Worm (Caenorhabditis elegans): ENCODE data around the gene F01G10.6.
A peak's percentile ranks its signal among the peaks of the same experiment; 100 is the strongest.

The F01G10.6 gene

ce11 chrIV:10243276-10243675, 15.8 kb upstream of the F01G10.6 start, which contains the start of gene tkt-1 (continued):
- TF ChIP-seq nhr-111 (GFP tag; optimal IDR thresholded peaks at IDR 0.05), result no peak

ce11 chrIV:10242458-10243123, 15.2 kb upstream of the F01G10.6 start:
- no peak for TF ChIP-seq ceh-82 (tag; optimal IDR thresholded peaks at IDR 0.05)
- TF ChIP-seq lin-1 (GFP tag; IDR thresholded peaks at IDR 0.05), result no peak
- no peak for TF ChIP-seq duxl-1 (tag; optimal IDR thresholded peaks at IDR 0.05; ENCODE audit: poor library complexity)
- no peak for TF ChIP-seq egl-27 (tag; optimal IDR thresholded peaks at IDR 0.05)
- TF ChIP-seq php-3 (GFP tag; IDR thresholded peaks at IDR 0.05), result no peak
- TF ChIP-seq unc-130 (GFP tag; optimal IDR thresholded peaks at IDR 0.05), result peak; percentile 32
- TF ChIP-seq nhr-6 (tag; optimal IDR thresholded peaks at IDR 0.05), result peak; percentile 6
- peak; percentile 71 for TF ChIP-seq dpl-1 (GFP tag; optimal IDR thresholded peaks at IDR 0.05)
- TF ChIP-seq mes-2 (tag; optimal IDR thresholded peaks at IDR 0.05; ENCODE audit: poor library complexity, severe bottlenecking), result peak; percentile 83
- no peak for TF ChIP-seq snpc-4 (tag; optimal IDR thresholded peaks at IDR 0.05)
- TF ChIP-seq madf-9 (GFP tag; conservative IDR thresholded peaks at IDR 0.05), result 0 out of 2 replicates have a peak, but pooled peaks have one; percentile 21
- peak; percentile 53 for TF ChIP-seq nhr-28 (tag; optimal IDR thresholded peaks at IDR 0.05)
- no peak for TF ChIP-seq F26F4.8 (GFP tag; conservative IDR thresholded peaks at IDR 0.05)
- TF ChIP-seq mxl-2 (GFP tag; conservative IDR thresholded peaks at IDR 0.05), result no peak
- TF ChIP-seq hmg-1.1 (GFP tag; IDR thresholded peaks at IDR 0.05), result 0 out of 2 replicates have a peak, but pooled peaks have one; percentile 5
- TF ChIP-seq ctbp-1 (GFP tag; IDR thresholded peaks at IDR 0.05), result no peak

DNA sequence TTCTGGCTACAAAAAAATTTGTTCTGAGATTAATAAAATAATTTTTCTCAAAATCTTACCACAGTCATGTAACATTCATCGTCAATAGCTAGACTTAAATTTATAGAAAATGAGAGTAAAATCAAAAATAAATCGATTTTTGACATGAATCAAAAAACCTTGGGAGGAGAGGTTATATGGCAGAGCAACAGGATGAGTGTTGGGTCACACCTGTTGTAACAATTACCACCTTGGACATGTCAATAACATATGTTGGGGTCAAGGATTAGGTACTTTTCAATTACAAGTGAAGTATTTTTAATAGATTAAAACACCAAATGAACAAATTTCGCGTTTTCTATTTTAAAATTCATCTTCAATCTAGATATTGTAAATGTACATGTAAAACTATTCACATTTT, 14.2 kb upstream of the F01G10.6 start, which contains the start of gene lipl-7:
Gene lipl-7, minus strand, starts transcription at position 165 of the 400 bp plus-strand sequence.
- no peak for TF ChIP-seq cey-2 (tag; optimal IDR thresholded peaks at IDR 0.05; ENCODE audit: borderline replicate concordance, insufficient read depth)
- TF ChIP-seq dve-1 (tag; optimal IDR thresholded peaks at IDR 0.05; ENCODE audit: insufficient read depth), result no peak
- TF ChIP-seq mxl-3 (GFP tag; optimal IDR thresholded peaks at IDR 0.05), result no peak
- TF ChIP-seq F10B5.3 (tag; optimal IDR thresholded peaks at IDR 0.05), result no peak
- no peak for TF ChIP-seq unc-62 (GFP tag; optimal IDR thresholded peaks at IDR 0.05 in 1 of 2)
- TF ChIP-seq unc-62 (tag; optimal IDR thresholded peaks at IDR 0.05), result no peak
- no peak for TF ChIP-seq daf-8 (GFP tag; IDR thresholded peaks at IDR 0.05)
- no peak for TF ChIP-seq duxl-1 (tag; optimal IDR thresholded peaks at IDR 0.05; ENCODE audit: poor library complexity)

- TF ChIP-seq mdt-29 (GFP tag; IDR thresholded peaks at IDR 0.05), result no peak
- TF ChIP-seq cey-2 (tag; optimal IDR thresholded peaks at IDR 0.05; ENCODE audit: borderline replicate concordance, insufficient read depth), result no peak
- TF ChIP-seq ceh-32 (tag; optimal IDR thresholded peaks at IDR 0.05; ENCODE audit: poor library complexity), result no peak
- peak; percentile 88 for TF ChIP-seq php-3 (GFP tag; IDR thresholded peaks at IDR 0.05)
- TF ChIP-seq mep-1 (tag; optimal IDR thresholded peaks at IDR 0.05), result no peak
- TF ChIP-seq F26F4.8 (GFP tag; conservative IDR thresholded peaks at IDR 0.05), result no peak
- TF ChIP-seq T20F7.1 (GFP tag; optimal IDR thresholded peaks at IDR 0.05), result no peak
- no peak for TF ChIP-seq saeg-2 (GFP tag; IDR thresholded peaks at IDR 0.05)
- TF ChIP-seq daf-19 (GFP tag; conservative IDR thresholded peaks at IDR 0.05), result no peak
- no peak for TF ChIP-seq mxl-2 (GFP tag; conservative IDR thresholded peaks at IDR 0.05)
- no peak for TF ChIP-seq gei-8 (GFP tag; optimal IDR thresholded peaks at IDR 0.05)
- no peak for TF ChIP-seq dpl-1 (GFP tag; optimal IDR thresholded peaks at IDR 0.05)
- no peak for TF ChIP-seq ceh-28 (tag; optimal IDR thresholded peaks at IDR 0.05)
- TF ChIP-seq hif-1 (tag; optimal IDR thresholded peaks at IDR 0.05), result no peak
- no peak for TF ChIP-seq T26A8.4 (GFP tag; IDR thresholded peaks at IDR 0.05)
- no peak for TF ChIP-seq nhr-102 (tag; optimal IDR thresholded peaks at IDR 0.05)
- no peak for TF ChIP-seq ces-1 (GFP tag; optimal IDR thresholded peaks at IDR 0.05)
- TF ChIP-seq pha-4 (GFP tag; IDR thresholded peaks at IDR 0.05), result no peak
- no peak for TF ChIP-seq pha-4 (tag; optimal IDR thresholded peaks at IDR 0.05)
- TF ChIP-seq unc-39 (tag; optimal IDR thresholded peaks at IDR 0.05), result no peak
- TF ChIP-seq set-16 (GFP tag; IDR thresholded peaks at IDR 0.05), result no peak
- no peak for TF ChIP-seq ZK337.2 (GFP tag; IDR thresholded peaks at IDR 0.05)
- TF ChIP-seq nhr-76 (tag; optimal IDR thresholded peaks at IDR 0.05), result no peak
- TF ChIP-seq dmd-8 (GFP tag; IDR thresholded peaks at IDR 0.05), result no peak
- TF ChIP-seq nhr-28 (tag; optimal IDR thresholded peaks at IDR 0.05), result peak; percentile 84
- no peak for TF ChIP-seq unc-130 (GFP tag; optimal IDR thresholded peaks at IDR 0.05)
- TF ChIP-seq lin-15B (tag; optimal IDR thresholded peaks at IDR 0.05), result no peak
- no peak for TF ChIP-seq ceh-82 (tag; optimal IDR thresholded peaks at IDR 0.05)
Measured at ce11 chrIV:10239045-10239444, 11.6 kb upstream of the F01G10.6 start, which contains the start of gene ech-8. ech-8 (minus strand) TSS chrIV:10239176.

Measured in whole organism, L4 larva.